Worm (Caenorhabditis elegans) whole organism, early embryonic: ENCODE results near the gene wdr-37.

Experiments used
- B0310.2 ChIP-seq: sonication (generic microtip); optimal IDR thresholded peaks from 2 replicates; lab custom pipeline; 2016; ENCODE audit warnings: mild to moderate bottlenecking, missing genetic modification characterization, missing compliant biosample characterization
- F13C5.2 ChIP-seq: sonication (generic microtip); optimal IDR thresholded peaks from 2 replicates; lab custom pipeline; 2017; ENCODE audit warnings: mild to moderate bottlenecking, missing genetic modification characterization, inconsistent platforms, missing compliant biosample characterization
- aly-1 ChIP-seq: sonication (generic microtip); optimal IDR thresholded peaks from 2 replicates; lab custom pipeline; 2016; ENCODE audit warnings: missing genetic modification characterization, missing compliant biosample characterization
- ama-1 ChIP-seq: fragments of 150-350 bp; optimal IDR thresholded peaks from 2 replicates; lab custom pipeline; 2014
- ceh-13 ChIP-seq: fragments of 200-800 bp; sonication (Bioruptor generic); optimal IDR thresholded peaks from 2 replicates; lab custom pipeline; 2018; ENCODE audit warnings: mild to moderate bottlenecking, missing genetic modification characterization, missing compliant biosample characterization
- ceh-36 ChIP-seq: sonication (generic microtip); optimal IDR thresholded peaks from 2 replicates; lab custom pipeline; 2016; ENCODE audit warnings: missing genetic modification characterization, inconsistent platforms, missing compliant biosample characterization
- ets-7 ChIP-seq: sonication (generic microtip); optimal IDR thresholded peaks from 2 replicates; lab custom pipeline; 2016; ENCODE audit warnings: missing genotype, missing genetic modification characterization, missing compliant biosample characterization
- flt-1 ChIP-seq: fragments of 200-800 bp; sonication (Bioruptor generic); IDR thresholded peaks from 2 replicates; pipeline ENCODE4 v1.3.6; 2022; ENCODE audit warnings: missing genetic modification characterization, missing compliant biosample characterization
- hmbx-1 ChIP-seq: sonication (generic microtip); optimal IDR thresholded peaks from 2 replicates; lab custom pipeline; 2016; ENCODE audit warnings: mild to moderate bottlenecking, missing genetic modification characterization, missing compliant biosample characterization
- hmg-4 ChIP-seq: fragments of 200-800 bp; sonication (Bioruptor generic); optimal IDR thresholded peaks from 2 replicates; lab custom pipeline; 2018; ENCODE audit warnings: mild to moderate bottlenecking, missing genetic modification characterization, missing compliant biosample characterization
- hnd-1 ChIP-seq: sonication (generic microtip); optimal IDR thresholded peaks from 2 replicates; lab custom pipeline; 2016; ENCODE audit warnings: missing genetic modification characterization, missing compliant biosample characterization
- pes-1 ChIP-seq: fragments of 200-800 bp; sonication (Bioruptor generic); IDR thresholded peaks from 2 replicates; pipeline ENCODE4 v1.3.6; 2022; ENCODE audit warnings: missing genetic modification reagents, missing genetic modification characterization, missing compliant biosample characterization
- scrt-1 ChIP-seq: fragments of 200-800 bp; sonication (Bioruptor generic); IDR thresholded peaks from 2 replicates; pipeline ENCODE4 v1.3.6; 2022; ENCODE audit warnings: missing genetic modification characterization, missing compliant biosample characterization
- sea-1 ChIP-seq: fragments of 200-800 bp; sonication (Bioruptor generic); conservative IDR thresholded peaks from 2 replicates; pipeline ENCODE4 v1.3.6; 2022; ENCODE audit warnings: missing genetic modification characterization, missing compliant biosample characterization
- tbx-11 ChIP-seq: fragments of 200-800 bp; sonication (Bioruptor generic); IDR thresholded peaks from 2 replicates; pipeline ENCODE4 v1.3.6; 2022; ENCODE audit warnings: missing genetic modification characterization, missing compliant biosample characterization
- tbx-37 ChIP-seq: fragments of 200-800 bp; sonication (Bioruptor generic); conservative IDR thresholded peaks from 2 replicates; pipeline ENCODE4 v1.3.6; 2022; ENCODE audit warnings: missing genetic modification reagents, missing genetic modification characterization, missing compliant biosample characterization
- tra-4 ChIP-seq: sonication (generic microtip); optimal IDR thresholded peaks from 2 replicates; lab custom pipeline; 2017; ENCODE audit warnings: missing genetic modification characterization, missing compliant biosample characterization

The wdr-37 gene

ce11 chrIII:5601999-5602398, 2.1 kb upstream of the wdr-37 start:
- TF ChIP-seq ceh-36 (peak; percentile 97), hmbx-1 (tag; lab: Kevin White, UChicago) (peak; percentile 91), ama-1 (lab: Kevin White, UChicago) (no peak), flt-1 (GFP tag; lab: Robert Waterston, UW) (peak; percentile 98), tra-4 (peak; percentile 94), ceh-13 (GFP tag; lab: Kevin White, UChicago) (peak; percentile 91), hmg-4 (GFP tag; lab: Kevin White, UChicago) (peak; percentile 99), tbx-37 (GFP tag; lab: Robert Waterston, UW) (peak; percentile 96), sea-1 (peak; percentile 97), aly-1 (tag; lab: Kevin White, UChicago) (peak; percentile 99), B0310.2 (tag; lab: Kevin White, UChicago) (peak; percentile 96), tbx-11 (peak; percentile 96), ets-7 (tag; lab: Kevin White, UChicago) (peak; percentile 90), F13C5.2 (tag; lab: Kevin White, UChicago) (peak; percentile 97), scrt-1 (GFP tag; lab: Robert Waterston, UW) (peak; percentile 98), hnd-1 (tag; lab: Kevin White, UChicago) (peak; percentile 86), pes-1 (GFP tag; lab: Robert Waterston, UW) (peak; percentile 97)

- no peak for TF ChIP-seq ets-7 (tag; lab: Kevin White, UChicago)
- no peak for TF ChIP-seq scrt-1 (GFP tag; lab: Robert Waterston, UW)
- no peak for TF ChIP-seq hnd-1 (tag; lab: Kevin White, UChicago)
- TF ChIP-seq tbx-37 (GFP tag; lab: Robert Waterston, UW): no peak
- no peak for TF ChIP-seq sea-1
- no peak for TF ChIP-seq pes-1 (GFP tag; lab: Robert Waterston, UW)
- TF ChIP-seq B0310.2 (tag; lab: Kevin White, UChicago): no peak
- no peak for TF ChIP-seq F13C5.2 (tag; lab: Kevin White, UChicago)
- TF ChIP-seq tra-4: no peak
- TF ChIP-seq ceh-13 (GFP tag; lab: Kevin White, UChicago): no peak
- no peak for TF ChIP-seq hmg-4 (GFP tag; lab: Kevin White, UChicago)
- no peak for TF ChIP-seq tbx-11
These were observed 4.4 kb downstream of the wdr-37 start, which contains the start of gene ced-6 for ce11 chrIII:5595445-5595844. Gene ced-6 (plus strand): TSS chrIII:5595771.

- TF ChIP-seq ets-7 (tag; lab: Kevin White, UChicago): no peak
- TF ChIP-seq ceh-13 (GFP tag; lab: Kevin White, UChicago): no peak
- no peak for TF ChIP-seq B0310.2 (tag; lab: Kevin White, UChicago)
- TF ChIP-seq ceh-36: no peak
- no peak for TF ChIP-seq ama-1 (lab: Kevin White, UChicago)
- no peak for TF ChIP-seq flt-1 (GFP tag; lab: Robert Waterston, UW)
- TF ChIP-seq hmbx-1 (tag; lab: Kevin White, UChicago): no peak
- no peak for TF ChIP-seq tbx-11
- no peak for TF ChIP-seq scrt-1 (GFP tag; lab: Robert Waterston, UW)
- no peak for TF ChIP-seq tra-4
- no peak for TF ChIP-seq hnd-1 (tag; lab: Kevin White, UChicago)
- TF ChIP-seq hmg-4 (GFP tag; lab: Kevin White, UChicago): no peak
These were observed 5.5 kb downstream of the wdr-37 start for ce11 chrIII:5594350-5594749.

- no peak for TF ChIP-seq tbx-37 (GFP tag; lab: Robert Waterston, UW)
- TF ChIP-seq hmbx-1 (tag; lab: Kevin White, UChicago): no peak
- no peak for TF ChIP-seq B0310.2 (tag; lab: Kevin White, UChicago)
- TF ChIP-seq ceh-36: no peak
- TF ChIP-seq ama-1 (lab: Kevin White, UChicago): no peak
- TF ChIP-seq tbx-11: no peak
- no peak for TF ChIP-seq pes-1 (GFP tag; lab: Robert Waterston, UW)
- TF ChIP-seq flt-1 (GFP tag; lab: Robert Waterston, UW): no peak
- no peak for TF ChIP-seq scrt-1 (GFP tag; lab: Robert Waterston, UW)
- no peak for TF ChIP-seq sea-1
- TF ChIP-seq ceh-13 (GFP tag; lab: Kevin White, UChicago): no peak
- no peak for TF ChIP-seq F13C5.2 (tag; lab: Kevin White, UChicago)
- TF ChIP-seq ets-7 (tag; lab: Kevin White, UChicago): no peak
- TF ChIP-seq aly-1 (tag; lab: Kevin White, UChicago): no peak
- TF ChIP-seq hnd-1 (tag; lab: Kevin White, UChicago): no peak
- TF ChIP-seq hmg-4 (GFP tag; lab: Kevin White, UChicago): no peak
- TF ChIP-seq tra-4: no peak
These were observed 8.1 kb downstream of the wdr-37 start, which contains the start of the genes ddx-15 and ucr-1 for ce11 chrIII:5591668-5592149. Gene ddx-15 (minus strand): TSS chrIII:5591718. Gene ucr-1 (plus strand): TSS chrIII:5592135.

ce11 chrIII:5588746-5589145, 11.1 kb downstream of the wdr-37 start:
- TF ChIP-seq pes-1 (GFP tag; lab: Robert Waterston, UW) (no peak), tra-4 (no peak), ets-7 (tag; lab: Kevin White, UChicago) (no peak), hmg-4 (GFP tag; lab: Kevin White, UChicago) (no peak), hnd-1 (tag; lab: Kevin White, UChicago) (no peak), ceh-36 (no peak), flt-1 (GFP tag; lab: Robert Waterston, UW) (no peak), sea-1 (no peak), F13C5.2 (tag; lab: Kevin White, UChicago) (no peak), tbx-37 (GFP tag; lab: Robert Waterston, UW) (no peak), aly-1 (tag; lab: Kevin White, UChicago) (no peak), tbx-11 (no peak), B0310.2 (tag; lab: Kevin White, UChicago) (no peak), ama-1 (lab: Kevin White, UChicago) (no peak), scrt-1 (GFP tag; lab: Robert Waterston, UW) (no peak), ceh-13 (GFP tag; lab: Kevin White, UChicago) (no peak), hmbx-1 (tag; lab: Kevin White, UChicago) (no peak)

- TF ChIP-seq pes-1 (GFP tag; lab: Robert Waterston, UW): no peak
- TF ChIP-seq tbx-37 (GFP tag; lab: Robert Waterston, UW): no peak
- no peak for TF ChIP-seq flt-1 (GFP tag; lab: Robert Waterston, UW)
- no peak for TF ChIP-seq ceh-36
- TF ChIP-seq B0310.2 (tag; lab: Kevin White, UChicago): no peak
- TF ChIP-seq hmbx-1 (tag; lab: Kevin White, UChicago): no peak
- no peak for TF ChIP-seq ama-1 (lab: Kevin White, UChicago)
These were observed 12.9 kb downstream of the wdr-37 start, which contains the start of gene F56D2.2 for ce11 chrIII:5586925-5587324. Gene F56D2.2 (plus strand): TSS chrIII:5587263.
